Fruit fly (Drosophila melanogaster) whole organism, embryonic: Measurements from ENCODE around the gene CG4328.

Experiments
- CG10147 ChIP-seq: fragments of 200-800 bp; sonication (Bioruptor generic); optimal IDR thresholded peaks from 2 replicates; lab custom pipeline; 2019; ENCODE audit warnings: missing biosample characterization, mild to moderate bottlenecking, missing genetic modification characterization, moderate library complexity
- CG1024 ChIP-seq: fragments of 200-800 bp; sonication (Bioruptor generic); IDR thresholded peaks from 2 replicates; pipeline ENCODE4 v1.3.6; 2022; ENCODE audit warnings: missing biosample characterization, missing genetic modification characterization
- CG11398 ChIP-seq: fragments of 200-800 bp; sonication (Bioruptor generic); optimal IDR thresholded peaks from 2 replicates; lab custom pipeline; 2016; ENCODE audit warnings: missing biosample characterization, missing genetic modification characterization
- CG12219 ChIP-seq: fragments of 200-800 bp; sonication (Bioruptor generic); optimal IDR thresholded peaks from 3 replicates; lab custom pipeline; 2018; ENCODE audit warnings: missing biosample characterization, mild to moderate bottlenecking, missing genetic modification characterization
- CG13775 ChIP-seq: fragments of 200-800 bp; sonication (Bioruptor generic); optimal IDR thresholded peaks from 3 replicates; lab custom pipeline; 2017; ENCODE audit warnings: missing biosample characterization, mild to moderate bottlenecking, missing genetic modification characterization
- CG1529 ChIP-seq: fragments of 200-800 bp; sonication (Bioruptor generic); optimal IDR thresholded peaks from 3 replicates; lab custom pipeline; 2018; ENCODE audit warnings: missing biosample characterization, missing genetic modification characterization
- CG16815 ChIP-seq: fragments of 200-800 bp; sonication (Bioruptor generic); optimal IDR thresholded peaks from 3 replicates; lab custom pipeline; 2017; ENCODE audit warnings: missing biosample characterization, mild to moderate bottlenecking, missing genetic modification characterization
- CG18011 ChIP-seq: fragments of 200-800 bp; sonication (Bioruptor generic); optimal IDR thresholded peaks from 2 replicates; lab custom pipeline; 2017; ENCODE audit warnings: missing biosample characterization, missing genetic modification characterization, mild to moderate bottlenecking, moderate library complexity, missing genotype
- CG3407 ChIP-seq: fragments of 200-800 bp; sonication (Bioruptor generic); optimal IDR thresholded peaks from 2 replicates; lab custom pipeline; 2018; ENCODE audit warnings: missing biosample characterization, mild to moderate bottlenecking, missing genetic modification characterization
- CG34376 ChIP-seq: fragments of 200-800 bp; sonication (Bioruptor generic); optimal IDR thresholded peaks from 2 replicates; lab custom pipeline; 2018; ENCODE audit warnings: missing biosample characterization, mild to moderate bottlenecking, missing genetic modification characterization
- CG6791 ChIP-seq: fragments of 200-800 bp; sonication (Bioruptor generic); IDR thresholded peaks from 3 replicates; pipeline ENCODE4 v1.3.6; 2022; ENCODE audit warnings: missing biosample characterization, missing genetic modification characterization; ENCODE audit not compliant: partially characterized antibody
- CG6854 ChIP-seq: fragments of 200-800 bp; sonication (Bioruptor generic); optimal IDR thresholded peaks from 3 replicates; lab custom pipeline; 2017; ENCODE audit warnings: missing biosample characterization, mild to moderate bottlenecking, missing genetic modification characterization
- CG7357 ChIP-seq: fragments of 200-800 bp; sonication (Bioruptor generic); IDR thresholded peaks from 3 replicates; pipeline ENCODE4 v1.3.6; 2022; ENCODE audit warnings: missing biosample characterization, missing genetic modification characterization
- CG9817 ChIP-seq: fragments of 200-800 bp; sonication (Bioruptor generic); optimal IDR thresholded peaks from 2 replicates; lab custom pipeline; 2018; ENCODE audit warnings: missing biosample characterization, mild to moderate bottlenecking, missing genetic modification characterization, moderate library complexity
- Chrac-16 ChIP-seq: fragments of 200-800 bp; sonication (Bioruptor generic); optimal IDR thresholded peaks from 3 replicates; lab custom pipeline; 2016; ENCODE audit warnings: missing biosample characterization, missing genetic modification characterization
- CoRest ChIP-seq: fragments of 200-800 bp; sonication (Bioruptor generic); optimal IDR thresholded peaks from 3 replicates; lab custom pipeline; 2018; ENCODE audit warnings: missing biosample characterization, mild to moderate bottlenecking, missing genetic modification characterization, moderate library complexity
- D19A ChIP-seq: fragments of 200-800 bp; optimal IDR thresholded peaks from 3 replicates; lab custom pipeline; 2019; ENCODE audit warnings: missing biosample characterization, mild to moderate bottlenecking, missing genetic modification characterization, moderate library complexity
- Dp ChIP-seq: fragments of 200-800 bp; sonication (Bioruptor generic); optimal IDR thresholded peaks from 2 replicates; lab custom pipeline; 2018; ENCODE audit warnings: missing biosample characterization, mild to moderate bottlenecking, missing genetic modification characterization, moderate library complexity
- ERR ChIP-seq: fragments of 200-800 bp; sonication (Bioruptor generic); optimal IDR thresholded peaks from 2 replicates; lab custom pipeline; 2016; ENCODE audit warnings: missing biosample characterization, missing genetic modification characterization
- HLH4C ChIP-seq: fragments of 200-800 bp; sonication (Bioruptor generic); IDR thresholded peaks from 3 replicates; pipeline ENCODE4 v1.3.6; 2022; ENCODE audit warnings: missing biosample characterization, missing genetic modification characterization; ENCODE audit not compliant: partially characterized antibody
- Hmx ChIP-seq: fragments of 200-800 bp; sonication (Bioruptor generic); optimal IDR thresholded peaks from 2 replicates; lab custom pipeline; 2016; ENCODE audit warnings: missing biosample characterization, missing genetic modification characterization
- MTF-1 ChIP-seq: fragments of 200-800 bp; sonication (Bioruptor generic); optimal IDR thresholded peaks from 2 replicates; lab custom pipeline; 2018; ENCODE audit warnings: missing biosample characterization, mild to moderate bottlenecking, missing genetic modification characterization, borderline replicate concordance
- Meics ChIP-seq: fragments of 200-800 bp; sonication (Bioruptor generic); optimal IDR thresholded peaks from 2 replicates; lab custom pipeline; 2017; ENCODE audit warnings: missing biosample characterization, mild to moderate bottlenecking, missing genetic modification characterization
- NC2α ChIP-seq: fragments of 200-800 bp; sonication (Bioruptor generic); optimal IDR thresholded peaks from 2 replicates; lab custom pipeline; 2016; ENCODE audit warnings: missing biosample characterization, missing genetic modification characterization
- Side ChIP-seq: fragments of 200-800 bp; sonication (Bioruptor generic); optimal IDR thresholded peaks from 2 replicates; lab custom pipeline; 2016; ENCODE audit warnings: missing biosample characterization, missing genetic modification characterization
- Sry-β ChIP-seq: fragments of 200-800 bp; sonication (Bioruptor generic); optimal IDR thresholded peaks from 2 replicates; lab custom pipeline; 2018; ENCODE audit warnings: missing biosample characterization, mild to moderate bottlenecking, missing genetic modification characterization, moderate library complexity
- ac ChIP-seq: fragments of 200-800 bp; sonication (Bioruptor generic); optimal IDR thresholded peaks from 3 replicates; lab custom pipeline; 2017; ENCODE audit warnings: missing biosample characterization, mild to moderate bottlenecking, missing genetic modification characterization
- bsh ChIP-seq, 2 experiments: fragments of 200-800 bp; sonication (Bioruptor generic); optimal IDR thresholded peaks; 2 replicates each; lab custom pipeline; 2017 to 2018; ENCODE audit warnings: mild to moderate bottlenecking in 2 of 2, missing biosample characterization in 2 of 2, missing genetic modification characterization in 2 of 2, moderate library complexity in 1 of 2
- ci ChIP-seq: fragments of 200-800 bp; sonication (Bioruptor generic); IDR thresholded peaks from 3 replicates; pipeline ENCODE4 v1.3.6; 2022; ENCODE audit warnings: missing biosample characterization, missing genetic modification characterization
- da ChIP-seq: fragments of 200-800 bp; sonication (Bioruptor generic); optimal IDR thresholded peaks from 2 replicates; lab custom pipeline; 2016; ENCODE audit warnings: missing biosample characterization, missing genetic modification characterization
- dan ChIP-seq: fragments of 200-800 bp; sonication (Bioruptor generic); IDR thresholded peaks from 2 replicates; pipeline ENCODE4 v1.3.6; 2022; ENCODE audit warnings: missing biosample characterization, missing genetic modification characterization
- esg ChIP-seq: fragments of 200-800 bp; sonication (Bioruptor generic); conservative IDR thresholded peaks from 2 replicates; pipeline ENCODE4 v1.3.6; 2022; ENCODE audit warnings: missing biosample characterization, missing genetic modification characterization
- fu2 ChIP-seq: fragments of 200-800 bp; sonication (Bioruptor generic); optimal IDR thresholded peaks from 2 replicates; lab custom pipeline; 2016; ENCODE audit warnings: missing biosample characterization, missing genetic modification characterization
- gce ChIP-seq: fragments of 200-800 bp; sonication (Bioruptor generic); IDR thresholded peaks from 3 replicates; pipeline ENCODE4 v1.3.6; 2022; ENCODE audit warnings: missing biosample characterization, missing genetic modification characterization
- grn ChIP-seq: fragments of 200-800 bp; sonication (Bioruptor generic); optimal IDR thresholded peaks from 3 replicates; lab custom pipeline; 2017; ENCODE audit warnings: missing biosample characterization, missing genetic modification characterization
- gsb-n ChIP-seq: fragments of 200-800 bp; sonication (Bioruptor generic); optimal IDR thresholded peaks from 3 replicates; lab custom pipeline; 2018; ENCODE audit warnings: missing biosample characterization, mild to moderate bottlenecking, missing genetic modification characterization
- inv ChIP-seq: fragments of 200-800 bp; sonication (Bioruptor generic); IDR thresholded peaks from 2 replicates; pipeline ENCODE4 v1.3.6; 2022; ENCODE audit warnings: missing biosample characterization, missing genetic modification characterization; ENCODE audit not compliant: partially characterized antibody
- kah ChIP-seq: fragments of 200-800 bp; sonication (Bioruptor generic); optimal IDR thresholded peaks from 2 replicates; lab custom pipeline; 2018; ENCODE audit warnings: missing biosample characterization, mild to moderate bottlenecking, missing genetic modification characterization
- nmo ChIP-seq: fragments of 200-800 bp; sonication (Bioruptor generic); optimal IDR thresholded peaks from 2 replicates; lab custom pipeline; 2018; ENCODE audit warnings: missing biosample characterization, mild to moderate bottlenecking, missing genetic modification characterization, moderate library complexity
- pho ChIP-seq: fragments of 200-800 bp; sonication (Bioruptor generic); optimal IDR thresholded peaks from 2 replicates; lab custom pipeline; 2016; ENCODE audit warnings: missing biosample characterization, missing genetic modification characterization
- prd ChIP-seq, 3 experiments: fragments of >200 bp in 2 of 3; fragments of 200-800 bp in 1 of 3; sonication (Bioruptor generic) in 1 of 3; optimal IDR thresholded peaks in 2 of 3; IDR thresholded peaks in 1 of 3; 2 replicates in 2 of 3; 3 replicates in 1 of 3; pipeline versions ENCODE4 v1.3.6 to Lab custom; 2017 to 2022; ENCODE audit warnings: missing biosample characterization in 1 of 3, missing genetic modification characterization in 1 of 3
- psq ChIP-seq: fragments of 200-800 bp; sonication (Bioruptor generic); optimal IDR thresholded peaks from 2 replicates; lab custom pipeline; 2017; ENCODE audit warnings: missing biosample characterization, missing genetic modification characterization
- repo ChIP-seq: fragments of 200-800 bp; sonication (Bioruptor generic); optimal IDR thresholded peaks from 2 replicates; lab custom pipeline; 2016; ENCODE audit warnings: missing biosample characterization, missing genetic modification characterization
- row ChIP-seq: fragments of 200-800 bp; sonication (Bioruptor generic); IDR thresholded peaks from 3 replicates; pipeline ENCODE4 v1.3.6; 2022; ENCODE audit warnings: missing biosample characterization, missing genetic modification characterization
- slp2 ChIP-seq: fragments of 200-800 bp; sonication (Bioruptor generic); optimal IDR thresholded peaks from 2 replicates; lab custom pipeline; 2016; ENCODE audit warnings: missing biosample characterization, missing genetic modification characterization
- tio ChIP-seq: fragments of 200-800 bp; sonication (Bioruptor generic); optimal IDR thresholded peaks from 2 replicates; lab custom pipeline; 2017; ENCODE audit warnings: missing biosample characterization, missing genetic modification characterization, inconsistent platforms
- zfh1 ChIP-seq: fragments of 200-800 bp; sonication (Bioruptor generic); IDR thresholded peaks from 3 replicates; pipeline ENCODE4 v1.3.6; 2022; ENCODE audit warnings: missing biosample characterization, missing genetic modification characterization
- zfh2 ChIP-seq: fragments of 200-800 bp; sonication (Bioruptor generic); optimal IDR thresholded peaks from 2 replicates; lab custom pipeline; 2016; ENCODE audit warnings: missing biosample characterization, missing genetic modification characterization

Gene CG4328

DNA sequence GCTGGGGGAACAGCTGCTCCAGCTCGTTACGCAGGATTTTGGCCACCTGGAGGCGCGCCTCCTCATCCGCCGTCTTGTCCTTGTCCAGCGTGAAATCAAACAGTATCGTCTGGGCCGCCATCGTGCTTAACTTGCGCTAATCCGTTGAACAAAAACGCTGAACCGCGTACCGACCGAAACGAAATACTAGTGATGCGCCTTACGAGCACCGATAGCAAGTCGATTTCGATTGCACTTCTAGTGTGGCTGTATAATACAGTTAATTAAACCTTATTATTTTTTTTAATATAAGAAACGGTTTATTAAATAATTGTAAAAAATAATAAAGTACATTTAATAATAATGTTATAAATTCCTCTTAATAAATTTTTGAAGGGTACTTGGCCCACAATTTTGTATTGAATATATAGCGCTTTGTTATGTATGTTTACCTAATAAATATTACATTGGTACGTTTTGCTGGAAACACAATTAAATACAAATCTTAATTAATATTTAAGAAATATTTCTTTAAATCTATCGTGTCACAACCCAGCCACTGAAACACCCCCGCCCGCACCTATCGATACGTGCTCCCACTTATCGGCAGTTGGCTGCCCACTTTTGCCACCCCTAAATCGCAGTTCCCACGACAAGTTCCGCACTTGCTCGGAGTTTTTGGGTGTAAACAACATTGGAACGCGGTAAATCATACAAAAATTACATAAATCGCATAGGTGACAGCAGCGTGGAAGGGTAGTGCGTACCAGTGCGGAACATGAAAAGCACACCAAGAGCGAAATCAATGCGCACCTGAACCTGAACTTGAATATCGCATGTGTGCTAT lies 18.7 kb downstream of the CG4328 start, which contains the start of the genes Sms and INPP5E (continued):
- TF ChIP-seq gsb-n (tag; lab: Kevin White, UChicago) (peak; percentile 49), CG6854 (GFP tag; lab: Kevin White, UChicago) (no peak), NC2α (no peak), CG13775 (GFP tag; lab: Kevin White, UChicago) (peak; percentile 69), Dp (peak; percentile 48), Side (GFP tag; lab: Kevin White, UChicago) (no peak), grn (GFP tag; lab: Kevin White, UChicago) (no peak), CG6791 (GFP tag; lab: Robert Waterston, UW) (peak; percentile 89), da (no peak), CG1529 (no peak), prd (optimal IDR thresholded peaks at IDR 0.05; lab: Kevin White, UChicago) (no peak), prd (GFP tag; IDR thresholded peaks at IDR 0.05; lab: Robert Waterston, UW) (peak; percentile 63; the same call in 1 of the 3 replicates), dan (GFP tag; lab: Robert Waterston, UW) (no peak), CG10147 (no peak), Sry-β (no peak), inv (peak; percentile 89), ac (GFP tag; lab: Kevin White, UChicago) (no peak), bsh (GFP tag; optimal IDR thresholded peaks at IDR 0.05; lab: Kevin White, UChicago) (peak in 1 of 2 experiments; percentile 50), MTF-1 (GFP tag; lab: Kevin White, UChicago) (no peak), CG3407 (GFP tag; lab: Kevin White, UChicago) (no peak), zfh2 (GFP tag; lab: Kevin White, UChicago) (peak; percentile 48), Meics (GFP tag; lab: Kevin White, UChicago) (peak; percentile 54), pho (GFP tag; lab: Kevin White, UChicago) (no peak), CoRest (tag; lab: Kevin White, UChicago) (peak; percentile 78), CG34376 (no peak), repo (no peak), gce (GFP tag; lab: Robert Waterston, UW) (no peak), fu2 (GFP tag; lab: Kevin White, UChicago) (no peak), ERR (GFP tag; lab: Kevin White, UChicago) (no peak), slp2 (GFP tag; lab: Kevin White, UChicago) (no peak), CG18011 (GFP tag; lab: Kevin White, UChicago) (peak; percentile 34), nmo (GFP tag; lab: Kevin White, UChicago) (peak; percentile 75), HLH4C (GFP tag; lab: Robert Waterston, UW) (peak; percentile 80), CG12219 (GFP tag; lab: Kevin White, UChicago) (no peak), D19A (tag; lab: Kevin White, UChicago) (peak; percentile 27), CG7357 (GFP tag; lab: Robert Waterston, UW) (no peak), Hmx (GFP tag; lab: Kevin White, UChicago) (no peak), CG1024 (no peak), Chrac-16 (peak; percentile 58), row (GFP tag; lab: Robert Waterston, UW) (peak; percentile 88), CG11398 (GFP tag; lab: Kevin White, UChicago) (no peak), psq (GFP tag; lab: Kevin White, UChicago) (peak; percentile 14), ci (GFP tag; lab: Robert Waterston, UW) (peak; percentile 7; the same call in 1 of the 3 replicates), CG16815 (GFP tag; lab: Kevin White, UChicago) (peak; percentile 54), tio (GFP tag; lab: Kevin White, UChicago) (no peak), CG9817 (tag; lab: Kevin White, UChicago) (peak; percentile 42), zfh1 (peak; percentile 46; the same call in 1 of the 3 replicates), kah (GFP tag; lab: Kevin White, UChicago) (no peak), esg (GFP tag; lab: Robert Waterston, UW) (peak; percentile 43; the same call in 1 of the 2 replicates)
